Fruit fly (Drosophila melanogaster): Measurements from ENCODE around the gene CG9609.

Gene CG9609

dm6 chrX:16782175-16782916 lies 4.5 kb downstream of the CG9609 start (continued):
- TF ChIP-seq Hr3 (GFP tag; optimal IDR thresholded peaks at IDR 0.05), result peak; percentile 19
- TF ChIP-seq mirr (GFP tag; optimal IDR thresholded peaks at IDR 0.05), result peak; percentile 45
- peak; percentile 57 for TF ChIP-seq lmd (GFP tag; IDR thresholded peaks at IDR 0.05)
- no peak for TF ChIP-seq D (optimal IDR thresholded peaks at IDR 0.05)
- TF ChIP-seq D (GFP tag; optimal IDR thresholded peaks at IDR 0.05), result peak; percentile 35
- peak; percentile 90 for TF ChIP-seq sr (GFP tag; IDR thresholded peaks at IDR 0.05)
- TF ChIP-seq Ptx1 (GFP tag; IDR thresholded peaks at IDR 0.05), result peak; percentile 68
- peak; percentile 53 for TF ChIP-seq CG16863 (GFP tag; optimal IDR thresholded peaks at IDR 0.05)
- TF ChIP-seq ind (GFP tag; optimal IDR thresholded peaks at IDR 0.05), result peak; percentile 60
- no peak for TF ChIP-seq CG7963 (GFP tag; IDR thresholded peaks at IDR 0.05; ENCODE audit: partially characterized antibody)
- no peak for TF ChIP-seq CG6254 (GFP tag; optimal IDR thresholded peaks at IDR 0.05)
- peak; percentile 49 for TF ChIP-seq CG18262 (tag; optimal IDR thresholded peaks at IDR 0.05)
- TF ChIP-seq dmrt99B (tag; optimal IDR thresholded peaks at IDR 0.05), result peak; percentile 62
- no peak for TF ChIP-seq BEAF-32 (GFP tag; optimal IDR thresholded peaks at IDR 0.05)
- no peak for TF ChIP-seq CG6654 (GFP tag; optimal IDR thresholded peaks at IDR 0.05)
- TF ChIP-seq aop (GFP tag; IDR thresholded peaks at IDR 0.05), result no peak
- TF ChIP-seq chn (GFP tag; optimal IDR thresholded peaks at IDR 0.05), result no peak
- TF ChIP-seq CG32767 (GFP tag; IDR thresholded peaks at IDR 0.05), result peak; percentile 32; the same call in 1 of the 2 replicates
- TF ChIP-seq btn (GFP tag; optimal IDR thresholded peaks at IDR 0.05), result peak; percentile 26
- no peak for TF ChIP-seq CG3065 (GFP tag; optimal IDR thresholded peaks at IDR 0.05)
- TF ChIP-seq CG15514 (GFP tag; optimal IDR thresholded peaks at IDR 0.05), result peak; percentile 44
- no peak for TF ChIP-seq fd64A (GFP tag; optimal IDR thresholded peaks at IDR 0.05)
- no peak for TF ChIP-seq CG10462 (GFP tag; optimal IDR thresholded peaks at IDR 0.05)
- TF ChIP-seq HmgZ (tag; optimal IDR thresholded peaks at IDR 0.05), result no peak
- peak; percentile 9 for TF ChIP-seq dm (GFP tag; optimal IDR thresholded peaks at IDR 0.05)
- TF ChIP-seq fd96Cb (tag; optimal IDR thresholded peaks at IDR 0.05), result peak; percentile 42
- no peak for TF ChIP-seq Dip3 (GFP tag; optimal IDR thresholded peaks at IDR 0.05)
- peak; percentile 30 for TF ChIP-seq shn (GFP tag; optimal IDR thresholded peaks at IDR 0.05)
- TF ChIP-seq CG11398 (GFP tag; optimal IDR thresholded peaks at IDR 0.05), result peak; percentile 36
- TF ChIP-seq NFAT (GFP tag; IDR thresholded peaks at IDR 0.05), result 0 out of 2 replicates have a peak, but pooled peaks have one; percentile 23
- no peak for TF ChIP-seq CG1647 (GFP tag; optimal IDR thresholded peaks at IDR 0.05)
- peak; percentile 47 to 58 for TF ChIP-seq chif (GFP tag; optimal IDR thresholded peaks at IDR 0.05)
- no peak for TF ChIP-seq CG7745 (tag; optimal IDR thresholded peaks at IDR 0.05)
- no peak for TF ChIP-seq prd (optimal IDR thresholded peaks at IDR 0.05)
- TF ChIP-seq prd (GFP tag; IDR thresholded peaks at IDR 0.05), result peak; percentile 59; the same call in 2 of the 3 replicates
- peak; percentile 41 for TF ChIP-seq CG7556 (GFP tag; optimal IDR thresholded peaks at IDR 0.05)
- TF ChIP-seq H2.0 (GFP tag; IDR thresholded peaks at IDR 0.05), result 0 out of 2 replicates have a peak, but pooled peaks have one; percentile 21
- peak; percentile 69 for TF ChIP-seq lilli (GFP tag; optimal IDR thresholded peaks at IDR 0.05)
- TF ChIP-seq inv (GFP tag; IDR thresholded peaks at IDR 0.05; ENCODE audit: partially characterized antibody), result no peak
- peak; percentile 54 for TF ChIP-seq BtbVII (GFP tag; optimal IDR thresholded peaks at IDR 0.05)
- TF ChIP-seq cas (GFP tag; IDR thresholded peaks at IDR 0.05), result 0 out of 2 replicates have a peak, but pooled peaks have one; percentile 15
- TF ChIP-seq crp (GFP tag; optimal IDR thresholded peaks at IDR 0.05), result peak in 1 of 2 experiments; percentile 3
- TF ChIP-seq maf-S (GFP tag; optimal IDR thresholded peaks at IDR 0.05), result peak; percentile 52
- TF ChIP-seq al (GFP tag; IDR thresholded peaks at IDR 0.05), result peak; percentile 33; the same call in 1 of the 2 replicates
- peak; percentile 59; the same call in 1 of the 3 replicates for TF ChIP-seq CG11456 (GFP tag; IDR thresholded peaks at IDR 0.05)
- no peak for TF ChIP-seq Hr39 (optimal IDR thresholded peaks at IDR 0.05)
- no peak for TF ChIP-seq CG6765 (GFP tag; optimal IDR thresholded peaks at IDR 0.05)
- TF ChIP-seq CG12071 (GFP tag; optimal IDR thresholded peaks at IDR 0.05), result peak; percentile 6
- TF ChIP-seq zfh1 (GFP tag; IDR thresholded peaks at IDR 0.05), result peak; percentile 41; the same call in 1 of the 3 replicates
- TF ChIP-seq D19B (GFP tag; optimal IDR thresholded peaks at IDR 0.05), result peak; percentile 14
